Worm (Caenorhabditis elegans): ENCODE results near the gene lron-15.

DNA sequence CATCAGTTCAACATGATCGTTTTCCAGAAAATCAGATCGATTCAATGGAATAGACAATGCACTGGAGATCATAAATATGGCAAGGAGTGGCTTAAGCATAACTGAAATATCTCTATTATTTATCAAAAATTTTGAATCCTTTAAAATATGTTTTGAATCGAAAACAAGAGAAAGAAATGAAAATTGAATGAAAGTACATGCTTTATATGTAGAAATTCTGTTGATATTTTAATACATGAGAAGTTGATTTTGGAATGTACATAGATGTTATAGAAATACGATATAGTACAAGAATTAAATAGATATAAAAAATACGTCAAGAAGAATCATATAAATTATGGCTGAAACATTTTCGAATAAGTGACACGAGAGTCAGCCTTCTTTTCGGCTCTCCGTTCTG, 47.6 kb upstream of the lron-15 start, which contains the start of gene C56C10.9:
- TF ChIP-seq ama-1 (optimal IDR thresholded peaks at IDR 0.05) (no peak), ceh-22 (tag; optimal IDR thresholded peaks at IDR 0.05) (no peak), mec-3 (tag; optimal IDR thresholded peaks at IDR 0.05; ENCODE audit: borderline replicate concordance) (no peak), hlh-15 (tag; optimal IDR thresholded peaks at IDR 0.05) (no peak), hlh-8 (tag; optimal IDR thresholded peaks at IDR 0.05) (no peak), tbx-2 (tag; optimal IDR thresholded peaks at IDR 0.05) (no peak), dve-1 (tag; optimal IDR thresholded peaks at IDR 0.05) (no peak), nfya-1 (tag; optimal IDR thresholded peaks at IDR 0.05) (no peak), hlh-30 (tag; optimal IDR thresholded peaks at IDR 0.05; ENCODE audit: insufficient read depth) (no peak), elt-4 (tag; optimal IDR thresholded peaks at IDR 0.05) (no peak), ceh-45 (GFP tag; IDR thresholded peaks at IDR 0.05) (no peak), unc-42 (tag; optimal IDR thresholded peaks at IDR 0.05) (no peak)
